Worm (Caenorhabditis elegans) whole organism, mixed stage, embryonic: ENCODE results near the gene C27B7.7.

ENCODE experiments used
- M03D4.4 ChIP-seq: sonication (generic microtip); optimal IDR thresholded peaks from 2 replicates; lab custom pipeline; 2017; ENCODE audit warnings: mild to moderate bottlenecking, missing genetic modification characterization, missing compliant biosample characterization
- bed-3 ChIP-seq: fragments of 200-800 bp; sonication (Bioruptor generic); optimal IDR thresholded peaks from 3 replicates; lab custom pipeline; 2018; ENCODE audit warnings: mild to moderate bottlenecking, missing genetic modification characterization, moderate library complexity, missing compliant biosample characterization
- blmp-1 ChIP-seq: fragments of 150-350 bp; optimal IDR thresholded peaks from 2 replicates; lab custom pipeline; 2014; ENCODE audit warnings: missing biosample characterization, missing genetic modification characterization
- ceh-39 ChIP-seq: fragments of 150-350 bp; optimal IDR thresholded peaks from 2 replicates; lab custom pipeline; 2014; ENCODE audit warnings: missing biosample characterization, missing genetic modification characterization
- ceh-43 ChIP-seq: fragments of 200-800 bp; sonication (Bioruptor generic); optimal IDR thresholded peaks from 2 replicates; lab custom pipeline; 2018; ENCODE audit warnings: mild to moderate bottlenecking, missing genetic modification characterization, moderate library complexity, missing compliant biosample characterization
- ceh-83 ChIP-seq: fragments of 200-800 bp; sonication (Bioruptor generic); optimal IDR thresholded peaks from 2 replicates; lab custom pipeline; 2018; ENCODE audit warnings: mild to moderate bottlenecking, missing genetic modification characterization, missing compliant biosample characterization
- ces-1 ChIP-seq: fragments of 150-350 bp; optimal IDR thresholded peaks from 2 replicates; lab custom pipeline; 2014; ENCODE audit warnings: missing biosample characterization, missing genetic modification reagents, missing genetic modification characterization
- cnd-1 ChIP-seq: fragments of 200-800 bp; sonication (Bioruptor generic); optimal IDR thresholded peaks from 2 replicates; lab custom pipeline; 2018; ENCODE audit warnings: mild to moderate bottlenecking, missing genetic modification characterization, missing compliant biosample characterization
- drap-1 ChIP-seq: fragments of 200-800 bp; sonication (Bioruptor generic); optimal IDR thresholded peaks from 3 replicates; lab custom pipeline; 2018; ENCODE audit warnings: mild to moderate bottlenecking, missing genetic modification characterization, missing compliant biosample characterization
- elt-1 ChIP-seq: sonication (generic microtip); optimal IDR thresholded peaks from 2 replicates; lab custom pipeline; 2017; ENCODE audit warnings: missing genetic modification characterization, mild to moderate bottlenecking, missing compliant biosample characterization, antibody characterized with exemption, moderate library complexity, borderline replicate concordance; ENCODE audit not compliant: insufficient read depth
- elt-3 ChIP-seq: fragments of 150-350 bp; optimal IDR thresholded peaks from 2 replicates; lab custom pipeline; 2014; ENCODE audit warnings: missing biosample characterization, missing genetic modification characterization
- ham-2 ChIP-seq: fragments of 200-800 bp; sonication (Bioruptor generic); optimal IDR thresholded peaks from 2 replicates; lab custom pipeline; 2018; ENCODE audit warnings: mild to moderate bottlenecking, missing genetic modification characterization, missing compliant biosample characterization
- hlh-1 ChIP-seq: fragments of 150-350 bp; optimal IDR thresholded peaks from 2 replicates; lab custom pipeline; 2014; ENCODE audit warnings: missing biosample characterization, missing genetic modification reagents, missing genetic modification characterization
- lin-13 ChIP-seq: fragments of 150-350 bp; optimal IDR thresholded peaks from 2 replicates; lab custom pipeline; 2014; ENCODE audit warnings: missing biosample characterization, missing genetic modification characterization
- lin-32 ChIP-seq: fragments of 200-800 bp; sonication (Bioruptor generic); optimal IDR thresholded peaks from 2 replicates; lab custom pipeline; 2018; ENCODE audit warnings: mild to moderate bottlenecking, missing genetic modification characterization, missing compliant biosample characterization
- lsy-2 ChIP-seq: fragments of 150-350 bp; optimal IDR thresholded peaks from 2 replicates; lab custom pipeline; 2014; ENCODE audit warnings: missing biosample characterization, missing genetic modification characterization
- mab-5 ChIP-seq: fragments of 150-350 bp; optimal IDR thresholded peaks from 2 replicates; lab custom pipeline; 2014; ENCODE audit warnings: missing biosample characterization, missing genetic modification characterization
- mep-1 ChIP-seq: fragments of 150-350 bp; optimal IDR thresholded peaks from 2 replicates; lab custom pipeline; 2017; ENCODE audit warnings: missing biosample characterization, missing genetic modification reagents, missing genetic modification characterization, inconsistent platforms
- mls-2 ChIP-seq: sonication (generic microtip); optimal IDR thresholded peaks from 2 replicates; lab custom pipeline; 2016; ENCODE audit warnings: mild to moderate bottlenecking, missing genetic modification characterization, moderate library complexity, missing compliant biosample characterization
- nhr-12 ChIP-seq: fragments of 150-350 bp; optimal IDR thresholded peaks from 2 replicates; lab custom pipeline; 2014; ENCODE audit warnings: missing biosample characterization, missing genetic modification characterization
- nhr-2 ChIP-seq: fragments of 150-350 bp; optimal IDR thresholded peaks from 2 replicates; lab custom pipeline; 2014; ENCODE audit warnings: missing biosample characterization, missing genetic modification characterization
- nhr-28 ChIP-seq: fragments of 150-350 bp; optimal IDR thresholded peaks from 2 replicates; lab custom pipeline; 2014; ENCODE audit warnings: missing biosample characterization, missing genetic modification characterization
- nhr-76 ChIP-seq: sonication (generic microtip); optimal IDR thresholded peaks from 2 replicates; lab custom pipeline; 2017; ENCODE audit warnings: missing biosample characterization, missing genetic modification characterization
- pha-4 ChIP-seq: fragments of 150-350 bp; optimal IDR thresholded peaks from 2 replicates; lab custom pipeline; 2018; ENCODE audit warnings: missing biosample characterization, missing genetic modification reagents, missing genetic modification characterization
- sem-2 ChIP-seq: fragments of 200-800 bp; sonication (Bioruptor generic); optimal IDR thresholded peaks from 2 replicates; lab custom pipeline; 2018; ENCODE audit warnings: mild to moderate bottlenecking, missing genetic modification characterization, missing compliant biosample characterization
- snpc-4 ChIP-seq: fragments of 150-350 bp; optimal IDR thresholded peaks from 2 replicates; lab custom pipeline; 2014; ENCODE audit warnings: missing biosample characterization, missing genetic modification characterization
- sptf-1 ChIP-seq: sonication (generic microtip); optimal IDR thresholded peaks from 2 replicates; lab custom pipeline; 2017; ENCODE audit warnings: mild to moderate bottlenecking, missing genetic modification characterization, moderate library complexity, missing compliant biosample characterization
- tbx-8 ChIP-seq: fragments of 200-800 bp; sonication (Bioruptor generic); optimal IDR thresholded peaks from 2 replicates; lab custom pipeline; 2018; ENCODE audit warnings: mild to moderate bottlenecking, missing genetic modification characterization, moderate library complexity, missing compliant biosample characterization
- unc-120 ChIP-seq: sonication (generic microtip); optimal IDR thresholded peaks from 2 replicates; lab custom pipeline; 2017; ENCODE audit warnings: missing genetic modification characterization, missing compliant biosample characterization; ENCODE audit not compliant: poor library complexity, severe bottlenecking
- unc-39 ChIP-seq: fragments of 150-350 bp; optimal IDR thresholded peaks from 2 replicates; lab custom pipeline; 2014; ENCODE audit warnings: missing biosample characterization, missing genetic modification characterization
- unc-62 ChIP-seq: fragments of 150-350 bp; optimal IDR thresholded peaks from 2 replicates; lab custom pipeline; 2014; ENCODE audit warnings: missing biosample characterization, missing genetic modification reagents, missing genetic modification characterization

The C27B7.7 gene

DNA sequence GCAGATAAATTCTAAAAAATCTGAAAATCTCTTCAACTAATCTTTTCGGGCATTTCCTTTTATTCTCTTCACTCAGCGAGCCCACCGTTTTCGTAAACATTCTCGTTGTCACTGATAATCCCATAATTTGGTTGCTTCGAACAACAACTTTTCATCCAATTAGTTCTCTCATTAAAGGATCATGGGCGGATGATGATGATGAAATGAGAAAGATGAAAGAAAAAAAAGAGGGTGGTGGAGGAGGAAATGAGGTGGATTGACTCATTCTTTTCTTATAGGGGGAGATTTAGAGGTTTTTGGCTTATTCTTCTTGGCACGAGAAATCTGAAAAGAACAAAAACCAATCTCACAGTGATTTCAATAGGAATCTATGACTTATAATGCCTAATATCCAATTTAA, 14.3 kb downstream of the C27B7.7 start:
- no peak for TF ChIP-seq M03D4.4 (tag; lab: Kevin White, UChicago)
- peak; percentile 77 for TF ChIP-seq ces-1 (GFP tag; lab: Kevin White, UChicago)
- TF ChIP-seq mls-2, result peak; percentile 22

DNA sequence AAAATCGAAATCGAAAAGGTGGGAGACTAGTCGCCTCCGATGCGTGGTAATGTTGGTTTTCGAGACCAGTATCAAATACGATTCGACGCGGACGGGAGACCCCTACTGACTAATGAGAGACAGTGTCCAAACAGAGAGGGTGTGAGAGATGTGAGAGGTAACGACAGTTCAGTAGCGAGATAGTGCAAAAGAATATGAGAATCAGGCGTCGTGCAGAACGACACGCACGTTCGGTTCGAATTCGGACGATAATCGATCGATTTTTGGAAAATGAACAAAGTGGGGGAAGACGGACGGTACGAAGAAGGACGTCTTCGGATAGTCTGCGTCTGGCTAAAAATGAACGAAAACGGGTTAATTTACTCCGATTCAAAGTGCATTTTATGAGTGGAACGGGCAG, 15.1 kb downstream of the C27B7.7 start, which contains the start of gene D1046.16:
Gene D1046.16 (plus strand): TSS at position 195 of the 400 bp plus-strand sequence.
- TF ChIP-seq unc-120 (tag; lab: Kevin White, UChicago) (no peak), ceh-39 (tag; lab: Kevin White, UChicago) (peak; percentile 67), cnd-1 (no peak), elt-1 (tag; lab: Kevin White, UChicago) (no peak), nhr-2 (tag; lab: Kevin White, UChicago) (peak; percentile 97), nhr-12 (tag; lab: Kevin White, UChicago) (no peak), ceh-43 (no peak), M03D4.4 (tag; lab: Kevin White, UChicago) (no peak), pha-4 (tag; lab: Kevin White, UChicago) (no peak), ham-2 (GFP tag; lab: Kevin White, UChicago) (peak; percentile 25), snpc-4 (tag; lab: Kevin White, UChicago) (no peak), lsy-2 (tag; lab: Kevin White, UChicago) (no peak)

- TF ChIP-seq mep-1 (tag; lab: Kevin White, UChicago), result no peak
- no peak for TF ChIP-seq nhr-12 (tag; lab: Kevin White, UChicago)
- TF ChIP-seq ceh-43, result no peak
- no peak for TF ChIP-seq nhr-2 (tag; lab: Kevin White, UChicago)
- TF ChIP-seq nhr-28 (tag; lab: Kevin White, UChicago), result no peak
- no peak for TF ChIP-seq lin-13 (tag; lab: Kevin White, UChicago)
- no peak for TF ChIP-seq pha-4 (tag; lab: Kevin White, UChicago)
- no peak for TF ChIP-seq lsy-2 (tag; lab: Kevin White, UChicago)
- TF ChIP-seq hlh-1 (tag; lab: Kevin White, UChicago), result no peak
- TF ChIP-seq unc-120 (tag; lab: Kevin White, UChicago), result no peak
- no peak for TF ChIP-seq unc-39 (tag; lab: Kevin White, UChicago)
- TF ChIP-seq bed-3 (GFP tag; lab: Kevin White, UChicago), result no peak
- TF ChIP-seq sptf-1 (tag; lab: Kevin White, UChicago), result no peak
Observed at ce11 chrIV:8923381-8923780, 16.5 kb downstream of the C27B7.7 start.

ce11 chrIV:8924126-8924525, 17.3 kb downstream of the C27B7.7 start:
- TF ChIP-seq tbx-8 (GFP tag; lab: Kevin White, UChicago) (no peak), unc-39 (tag; lab: Kevin White, UChicago) (no peak), blmp-1 (tag; lab: Kevin White, UChicago) (no peak), lin-13 (tag; lab: Kevin White, UChicago) (no peak)
- TF ChIP-seq, all 35 proteins: peak for 0

DNA sequence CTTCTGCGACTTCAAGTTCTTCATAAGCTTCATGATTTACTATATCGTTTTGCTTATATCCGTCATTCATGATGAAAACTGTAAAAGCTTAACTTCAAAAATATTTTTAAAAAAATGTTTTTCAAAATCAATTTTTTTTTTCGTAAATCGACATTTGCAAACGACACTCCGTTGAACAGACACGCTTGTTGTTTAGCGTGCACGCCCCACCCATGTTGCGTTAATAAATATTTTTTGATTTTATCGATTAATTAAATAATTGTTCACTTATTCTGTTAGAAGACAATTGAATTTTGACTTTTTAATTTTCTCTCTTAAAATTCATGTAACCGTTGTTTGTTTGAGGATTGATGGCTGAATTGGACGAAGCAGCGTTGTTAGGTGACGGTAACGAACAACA, 19.1 kb downstream of the C27B7.7 start, which contains the start of the genes D1046.2 and cfim-2:
Gene D1046.2 (minus strand): TSS at position 78 of the 400 bp plus-strand sequence.
Gene cfim-2 (plus strand): TSS at position 335 of the 400 bp plus-strand sequence.
- TF ChIP-seq ces-1 (GFP tag; lab: Kevin White, UChicago) (peak; percentile 53), ham-2 (GFP tag; lab: Kevin White, UChicago) (no peak), lsy-2 (tag; lab: Kevin White, UChicago) (peak; percentile 12), ceh-83 (no peak), elt-3 (no peak), ceh-39 (tag; lab: Kevin White, UChicago) (peak; percentile 30)

ce11 chrIV:8926511-8926910, 19.7 kb downstream of the C27B7.7 start:
- TF ChIP-seq unc-120 (tag; lab: Kevin White, UChicago) (no peak), ceh-83 (no peak), tbx-8 (GFP tag; lab: Kevin White, UChicago) (no peak), nhr-76 (no peak), nhr-28 (tag; lab: Kevin White, UChicago) (no peak), elt-1 (tag; lab: Kevin White, UChicago) (no peak), sem-2 (GFP tag; lab: Kevin White, UChicago) (no peak), blmp-1 (tag; lab: Kevin White, UChicago) (no peak), mep-1 (tag; lab: Kevin White, UChicago) (no peak), lsy-2 (tag; lab: Kevin White, UChicago) (no peak), mab-5 (no peak), unc-62 (GFP tag; lab: Kevin White, UChicago) (no peak), lin-13 (tag; lab: Kevin White, UChicago) (no peak), unc-39 (tag; lab: Kevin White, UChicago) (no peak), lin-32 (no peak), elt-3 (no peak), drap-1 (GFP tag; lab: Kevin White, UChicago) (no peak), snpc-4 (tag; lab: Kevin White, UChicago) (no peak), ces-1 (GFP tag; lab: Kevin White, UChicago) (no peak)
- TF ChIP-seq, all 35 proteins: peak for 0
